Fruit fly (Drosophila melanogaster) whole organism, prepupa: ENCODE results near the gene Kmn2.

Source experiments
- Blimp-1 ChIP-seq: fragments of 200-800 bp; sonication (Bioruptor generic); optimal IDR thresholded peaks from 3 replicates; lab custom pipeline; 2017; ENCODE audit warnings: missing biosample characterization, missing genetic modification characterization, mild to moderate bottlenecking, moderate library complexity, missing genetic modification reagents
- CG10631 ChIP-seq: fragments of 200-800 bp; sonication (Bioruptor generic); optimal IDR thresholded peaks from 2 replicates; lab custom pipeline; 2016; ENCODE audit warnings: missing biosample characterization, missing genetic modification characterization
- CG10669 ChIP-seq: fragments of 200-800 bp; sonication (Bioruptor generic); optimal IDR thresholded peaks from 3 replicates; lab custom pipeline; 2018; ENCODE audit warnings: missing biosample characterization, mild to moderate bottlenecking, missing genetic modification characterization, moderate library complexity
- CG11294 ChIP-seq: fragments of 200-800 bp; sonication (Bioruptor generic); IDR thresholded peaks from 2 replicates; pipeline ENCODE4 v1.3.6; 2022; ENCODE audit warnings: missing biosample characterization, missing genetic modification characterization
- CG11762 ChIP-seq: fragments of 200-800 bp; sonication (Bioruptor generic); optimal IDR thresholded peaks from 3 replicates; lab custom pipeline; 2016; ENCODE audit warnings: missing biosample characterization, missing genetic modification characterization; ENCODE audit not compliant: insufficient read depth
- CG11902 ChIP-seq: fragments of 200-800 bp; sonication (Bioruptor generic); optimal IDR thresholded peaks from 3 replicates; lab custom pipeline; 2016; ENCODE audit warnings: missing biosample characterization, missing genetic modification characterization
- CG15336 ChIP-seq: fragments of 200-800 bp; sonication (Bioruptor generic); IDR thresholded peaks from 2 replicates; pipeline ENCODE4 v1.3.6; 2022; ENCODE audit warnings: missing biosample characterization, missing genetic modification characterization
- CG1621 ChIP-seq: fragments of 200-800 bp; sonication (Bioruptor generic); optimal IDR thresholded peaks from 3 replicates; lab custom pipeline; 2018; ENCODE audit warnings: missing biosample characterization, mild to moderate bottlenecking, missing genetic modification characterization
- CG3032 ChIP-seq: fragments of 200-800 bp; optimal IDR thresholded peaks from 2 replicates; lab custom pipeline; 2019; ENCODE audit warnings: missing biosample characterization, mild to moderate bottlenecking, missing genetic modification characterization, moderate library complexity
- CG31627 ChIP-seq: fragments of 200-800 bp; sonication (Bioruptor generic); optimal IDR thresholded peaks from 3 replicates; lab custom pipeline; 2016; ENCODE audit warnings: missing biosample characterization, missing genetic modification characterization
- CG32006 ChIP-seq: fragments of 200-800 bp; sonication (Bioruptor generic); optimal IDR thresholded peaks from 3 replicates; lab custom pipeline; 2017; ENCODE audit warnings: missing biosample characterization, mild to moderate bottlenecking, missing genetic modification characterization
- CG3919 ChIP-seq: fragments of 200-800 bp; sonication (Bioruptor generic); optimal IDR thresholded peaks from 3 replicates; lab custom pipeline; 2016; ENCODE audit warnings: missing biosample characterization, missing genetic modification characterization
- CG6163 ChIP-seq: fragments of 200-800 bp; sonication (Bioruptor generic); IDR thresholded peaks from 3 replicates; pipeline ENCODE4 v1.3.6; 2022; ENCODE audit warnings: missing biosample characterization, missing genetic modification characterization
- CG6808 ChIP-seq: fragments of 200-800 bp; sonication (Bioruptor generic); optimal IDR thresholded peaks from 3 replicates; lab custom pipeline; 2017; ENCODE audit warnings: missing biosample characterization, missing genetic modification characterization, mild to moderate bottlenecking, moderate library complexity, missing genetic modification reagents
- CG7368 ChIP-seq: fragments of 200-800 bp; sonication (Bioruptor generic); optimal IDR thresholded peaks from 3 replicates; lab custom pipeline; 2016; ENCODE audit warnings: missing biosample characterization, missing genetic modification characterization
- CG8119 ChIP-seq: fragments of 200-800 bp; sonication (Bioruptor generic); IDR thresholded peaks from 3 replicates; pipeline ENCODE4 v1.3.6; 2022; ENCODE audit warnings: missing biosample characterization, missing genetic modification characterization
- CG8319 ChIP-seq: fragments of 200-800 bp; sonication (Bioruptor generic); optimal IDR thresholded peaks from 3 replicates; lab custom pipeline; 2016; ENCODE audit warnings: missing biosample characterization, missing genetic modification characterization
- CG8632 ChIP-seq: fragments of 200-800 bp; sonication (Bioruptor generic); optimal IDR thresholded peaks from 3 replicates; lab custom pipeline; 2016; ENCODE audit warnings: missing biosample characterization, missing genetic modification characterization
- CG9139 ChIP-seq: fragments of 200-800 bp; sonication (Bioruptor generic); optimal IDR thresholded peaks from 3 replicates; lab custom pipeline; 2017; ENCODE audit warnings: missing biosample characterization, mild to moderate bottlenecking, missing genetic modification characterization
- Eip75B ChIP-seq: fragments of 200-800 bp; sonication (Bioruptor generic); optimal IDR thresholded peaks from 3 replicates; lab custom pipeline; 2016; ENCODE audit warnings: missing biosample characterization, missing genetic modification characterization
- Eip78C ChIP-seq: fragments of 200-800 bp; sonication (Bioruptor generic); peaks from one replicate; lab custom pipeline; 2016; ENCODE audit warnings: missing biosample characterization, missing genetic modification characterization
- Ets21C ChIP-seq: fragments of 200-800 bp; sonication (Bioruptor generic); optimal IDR thresholded peaks from 3 replicates; lab custom pipeline; 2016; ENCODE audit warnings: missing biosample characterization, missing genetic modification characterization
- Ets96B ChIP-seq: fragments of 200-800 bp; optimal IDR thresholded peaks from 2 replicates; lab custom pipeline; 2019; ENCODE audit warnings: missing biosample characterization, mild to moderate bottlenecking, missing genetic modification characterization, moderate library complexity
- Gug ChIP-seq: fragments of 200-800 bp; sonication (Bioruptor generic); IDR thresholded peaks from 2 replicates; pipeline ENCODE4 v1.3.6; 2022; ENCODE audit warnings: missing biosample characterization, missing genetic modification characterization
- Hr39 ChIP-seq: fragments of 200-800 bp; sonication (Bioruptor generic); optimal IDR thresholded peaks from 2 replicates; lab custom pipeline; 2016; ENCODE audit warnings: missing biosample characterization, missing genetic modification characterization
- Hr4 ChIP-seq: fragments of 200-800 bp; sonication (Bioruptor generic); optimal IDR thresholded peaks from 3 replicates; lab custom pipeline; 2016; ENCODE audit warnings: missing biosample characterization, missing genetic modification characterization
- Lpt ChIP-seq: fragments of 200-800 bp; sonication (Bioruptor generic); optimal IDR thresholded peaks from 3 replicates; lab custom pipeline; 2016; ENCODE audit warnings: missing biosample characterization, missing genetic modification characterization
- Met ChIP-seq: fragments of 200-800 bp; sonication (Bioruptor generic); optimal IDR thresholded peaks from 3 replicates; lab custom pipeline; 2016; ENCODE audit warnings: missing biosample characterization, missing genetic modification characterization
- Smox ChIP-seq: fragments of 200-800 bp; sonication (Bioruptor generic); optimal IDR thresholded peaks from 3 replicates; lab custom pipeline; 2016; ENCODE audit warnings: missing biosample characterization, missing genetic modification characterization
- Sox102F ChIP-seq: fragments of 200-800 bp; sonication (Bioruptor generic); optimal IDR thresholded peaks from 2 replicates; lab custom pipeline; 2016; ENCODE audit warnings: missing biosample characterization, mild to moderate bottlenecking, missing genetic modification characterization
- Sox15 ChIP-seq: fragments of 200-800 bp; sonication (Bioruptor generic); optimal IDR thresholded peaks from 3 replicates; lab custom pipeline; 2016; ENCODE audit warnings: missing biosample characterization, missing genetic modification characterization
- achi ChIP-seq: fragments of 200-800 bp; sonication (Bioruptor generic); optimal IDR thresholded peaks from 3 replicates; lab custom pipeline; 2016; ENCODE audit warnings: missing biosample characterization, missing genetic modification characterization
- cyc ChIP-seq: fragments of 200-800 bp; sonication (Bioruptor generic); optimal IDR thresholded peaks from 3 replicates; lab custom pipeline; 2016; ENCODE audit warnings: missing biosample characterization, missing genetic modification characterization
- dac ChIP-seq: fragments of 200-800 bp; sonication (Bioruptor generic); optimal IDR thresholded peaks from 2 replicates; lab custom pipeline; 2017; ENCODE audit warnings: missing biosample characterization, mild to moderate bottlenecking, missing genetic modification characterization
- dsx ChIP-seq: fragments of 200-800 bp; optimal IDR thresholded peaks from 3 replicates; lab custom pipeline; 2019; ENCODE audit warnings: missing biosample characterization, mild to moderate bottlenecking, missing genetic modification characterization, moderate library complexity; ENCODE audit not compliant: poor library complexity, severe bottlenecking
- eg ChIP-seq: fragments of 200-800 bp; sonication (Bioruptor generic); IDR thresholded peaks from 3 replicates; pipeline ENCODE4 v1.3.6; 2022; ENCODE audit warnings: missing biosample characterization, missing genetic modification characterization
- esn ChIP-seq: fragments of 200-800 bp; sonication (Bioruptor generic); optimal IDR thresholded peaks from 2 replicates; lab custom pipeline; 2016; ENCODE audit warnings: missing biosample characterization, mild to moderate bottlenecking, missing genetic modification characterization, moderate library complexity
- fd59A ChIP-seq: fragments of 200-800 bp; sonication (Bioruptor generic); optimal IDR thresholded peaks from 2 replicates; lab custom pipeline; 2017; ENCODE audit warnings: missing biosample characterization, mild to moderate bottlenecking, missing genetic modification characterization, missing genetic modification reagents
- fd85E ChIP-seq: fragments of 200-800 bp; sonication (Bioruptor generic); optimal IDR thresholded peaks from 3 replicates; lab custom pipeline; 2016; ENCODE audit warnings: missing biosample characterization, missing genetic modification characterization
- fkh ChIP-seq: fragments of 200-800 bp; sonication (Bioruptor generic); optimal IDR thresholded peaks from 3 replicates; lab custom pipeline; 2017; ENCODE audit warnings: missing biosample characterization, mild to moderate bottlenecking, missing genetic modification characterization, moderate library complexity
- lz ChIP-seq: fragments of 200-800 bp; sonication (Bioruptor generic); optimal IDR thresholded peaks from 3 replicates; lab custom pipeline; 2016; ENCODE audit warnings: missing biosample characterization, missing genetic modification characterization
- net ChIP-seq: fragments of 200-800 bp; sonication (Bioruptor generic); optimal IDR thresholded peaks from 3 replicates; lab custom pipeline; 2016; ENCODE audit warnings: missing biosample characterization, missing genetic modification characterization
- pdm3 ChIP-seq: fragments of 200-800 bp; sonication (Bioruptor generic); optimal IDR thresholded peaks from 3 replicates; lab custom pipeline; 2016; ENCODE audit warnings: missing biosample characterization, missing genetic modification characterization
- salr ChIP-seq, 2 experiments: fragments of 200-800 bp; sonication (Bioruptor generic); optimal IDR thresholded peaks; 3 replicates each; lab custom pipeline; 2016 to 2018; ENCODE audit warnings: missing biosample characterization in 2 of 2, missing genetic modification characterization in 2 of 2, mild to moderate bottlenecking in 1 of 2
- svp ChIP-seq: fragments of 200-800 bp; sonication (Bioruptor generic); peaks from one replicate; lab custom pipeline; 2016; ENCODE audit warnings: missing biosample characterization, missing genetic modification characterization
- topi ChIP-seq: fragments of 200-800 bp; sonication (Bioruptor generic); optimal IDR thresholded peaks from 3 replicates; lab custom pipeline; 2016; ENCODE audit warnings: missing biosample characterization, missing genetic modification characterization
- vri ChIP-seq: fragments of 200-800 bp; sonication (Bioruptor generic); optimal IDR thresholded peaks from 3 replicates; lab custom pipeline; 2016; ENCODE audit warnings: missing biosample characterization, mild to moderate bottlenecking, missing genetic modification characterization

Kmn2 gene

DNA sequence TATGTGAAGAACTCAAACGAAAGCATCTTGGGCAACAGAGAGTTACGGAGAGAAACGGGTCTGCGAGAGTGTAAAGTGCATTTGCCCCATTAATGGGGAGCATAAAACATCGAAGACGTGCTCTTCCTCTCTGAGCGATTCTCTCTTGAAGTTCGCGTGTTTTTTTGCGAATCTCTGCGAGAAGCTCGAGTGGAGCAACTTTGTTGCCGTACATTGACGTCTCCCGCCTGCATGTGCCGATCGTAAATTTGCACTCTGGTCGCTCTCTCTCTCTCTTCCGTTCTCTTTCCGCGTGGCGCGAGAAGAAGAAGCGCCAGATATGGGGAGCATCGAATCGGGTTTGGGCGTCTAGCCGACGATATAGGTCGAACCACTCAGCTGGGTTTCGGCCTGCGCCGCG lies 33.3 kb downstream of the Kmn2 start (continued):
- TF ChIP-seq CG8632 (GFP tag; lab: Kevin White, UChicago) (no peak), dsx (GFP tag; lab: Kevin White, UChicago) (peak; percentile 100), salr (GFP tag; optimal IDR thresholded peaks at IDR 0.05; lab: Kevin White, UChicago) (no peak), esn (GFP tag; lab: Kevin White, UChicago) (no peak), CG10631 (GFP tag; lab: Kevin White, UChicago) (no peak), fkh (GFP tag; lab: Kevin White, UChicago) (no peak), cyc (GFP tag; lab: Kevin White, UChicago) (no peak), Eip78C (no peak), Ets21C (GFP tag; lab: Kevin White, UChicago) (no peak), CG32006 (GFP tag; lab: Kevin White, UChicago) (no peak), Gug (GFP tag; lab: Robert Waterston, UW) (no peak), CG11762 (GFP tag; lab: Kevin White, UChicago) (no peak), CG3032 (tag; lab: Kevin White, UChicago) (no peak), CG3919 (peak; percentile 20), Sox102F (GFP tag; lab: Kevin White, UChicago) (peak; percentile 24), topi (GFP tag; lab: Kevin White, UChicago) (no peak), CG8319 (GFP tag; lab: Kevin White, UChicago) (no peak), achi (GFP tag; lab: Kevin White, UChicago) (no peak), CG10669 (GFP tag; lab: Kevin White, UChicago) (no peak), vri (no peak), Met (GFP tag; lab: Kevin White, UChicago) (no peak), dac (GFP tag; lab: Kevin White, UChicago) (no peak), fd85E (GFP tag; lab: Kevin White, UChicago) (no peak), fd59A (no peak), CG8119 (GFP tag; lab: Robert Waterston, UW) (peak; percentile 71; the same call in 2 of the 3 replicates), svp (peak; percentile 67), CG11902 (GFP tag; lab: Kevin White, UChicago) (no peak), CG1621 (tag; lab: Kevin White, UChicago) (no peak), CG31627 (GFP tag; lab: Kevin White, UChicago) (no peak), eg (GFP tag; lab: Robert Waterston, UW) (peak; percentile 75; the same call in 2 of the 3 replicates), CG6163 (GFP tag; lab: Robert Waterston, UW) (peak; percentile 49; the same call in 1 of the 3 replicates), Ets96B (tag; lab: Kevin White, UChicago) (no peak), Hr4 (no peak), Smox (GFP tag; lab: Kevin White, UChicago) (no peak), CG7368 (GFP tag; lab: Kevin White, UChicago) (no peak), CG15336 (GFP tag; lab: Robert Waterston, UW) (peak; percentile 75), Lpt (GFP tag; lab: Kevin White, UChicago) (peak; percentile 51), CG9139 (GFP tag; lab: Kevin White, UChicago) (peak; percentile 56)

DNA sequence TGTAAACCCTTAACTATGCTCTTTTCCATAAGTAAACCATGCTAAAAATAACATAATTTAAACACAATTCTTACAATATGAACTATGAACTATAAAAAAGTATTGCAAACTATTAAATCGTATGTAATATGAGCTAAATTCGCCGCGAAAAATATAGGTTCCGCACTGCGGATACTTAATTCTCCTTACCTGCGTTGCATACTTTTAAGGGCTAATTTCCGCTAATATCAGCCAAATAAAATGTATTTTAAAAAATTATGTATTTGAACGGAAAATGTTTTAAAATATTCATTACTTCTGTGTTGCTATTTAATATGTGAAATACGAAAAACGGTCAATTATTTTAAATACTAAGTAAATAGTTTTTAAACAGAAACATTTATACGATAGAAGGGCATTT lies 33.8 kb downstream of the Kmn2 start, which contains the start of gene dsx:
TSS of gene dsx (minus strand) at position 62 of the 400 bp plus-strand sequence.
- TF ChIP-seq CG8632 (GFP tag; lab: Kevin White, UChicago) (no peak), Sox15 (GFP tag; lab: Kevin White, UChicago) (no peak), CG8319 (GFP tag; lab: Kevin White, UChicago) (no peak), lz (peak; percentile 29), CG32006 (GFP tag; lab: Kevin White, UChicago) (peak; percentile 67), Hr4 (peak; percentile 38), CG10631 (GFP tag; lab: Kevin White, UChicago) (peak; percentile 30), CG3032 (tag; lab: Kevin White, UChicago) (no peak), CG6808 (GFP tag; lab: Kevin White, UChicago) (peak; percentile 35), Gug (GFP tag; lab: Robert Waterston, UW) (no peak), salr (GFP tag; optimal IDR thresholded peaks at IDR 0.05; lab: Kevin White, UChicago) (peak in 1 of 2 experiments; percentile 72), CG6163 (GFP tag; lab: Robert Waterston, UW) (no peak), achi (GFP tag; lab: Kevin White, UChicago) (no peak), CG8119 (GFP tag; lab: Robert Waterston, UW) (no peak), CG11902 (GFP tag; lab: Kevin White, UChicago) (peak; percentile 16), CG7368 (GFP tag; lab: Kevin White, UChicago) (no peak), dac (GFP tag; lab: Kevin White, UChicago) (no peak), CG15336 (GFP tag; lab: Robert Waterston, UW) (no peak), esn (GFP tag; lab: Kevin White, UChicago) (peak; percentile 49), pdm3 (peak; percentile 29), topi (GFP tag; lab: Kevin White, UChicago) (peak; percentile 5), Hr39 (GFP tag; lab: Kevin White, UChicago) (no peak), eg (GFP tag; lab: Robert Waterston, UW) (no peak), Met (GFP tag; lab: Kevin White, UChicago) (peak; percentile 35), net (no peak), Blimp-1 (no peak), Eip78C (peak; percentile 85), Eip75B (GFP tag; lab: Kevin White, UChicago) (no peak), fd59A (peak; percentile 30), CG11294 (GFP tag; lab: Robert Waterston, UW) (no peak)
